Worm (Caenorhabditis elegans) whole organism, young adult: ENCODE data around the gene F31F4.1.
A peak's percentile ranks its signal among the peaks of the same experiment; 100 is the strongest.

ENCODE experiments used
- B0261.1 ChIP-seq: sonication (generic microtip); optimal IDR thresholded peaks from 2 replicates; lab custom pipeline; 2016; ENCODE audit warnings: mild to moderate bottlenecking, missing genetic modification characterization, moderate library complexity, missing compliant biosample characterization
- B0336.3 ChIP-seq: fragments of 200-800 bp; sonication (Bioruptor generic); IDR thresholded peaks from 2 replicates; pipeline ENCODE4 v1.3.6; 2022; ENCODE audit warnings: missing genetic modification characterization, missing compliant biosample characterization
- F22D6.2 ChIP-seq: sonication (generic microtip); optimal IDR thresholded peaks from 2 replicates; lab custom pipeline; 2016; ENCODE audit warnings: mild to moderate bottlenecking, missing genetic modification characterization, missing compliant biosample characterization
- F33H1.4 ChIP-seq: fragments of 200-800 bp; sonication (Bioruptor generic); IDR thresholded peaks from 2 replicates; pipeline ENCODE4 v1.3.6; 2022; ENCODE audit warnings: missing genetic modification reagents, missing genetic modification characterization, missing compliant biosample characterization
- F55B11.4 ChIP-seq: sonication (generic microtip); optimal IDR thresholded peaks from 2 replicates; lab custom pipeline; 2016; ENCODE audit warnings: missing compliant biosample characterization, missing genetic modification characterization, borderline replicate concordance; ENCODE audit not compliant: insufficient read depth
- K11D2.4 ChIP-seq: fragments of 200-800 bp; sonication (Bioruptor generic); IDR thresholded peaks from 2 replicates; pipeline ENCODE4 v1.3.6; 2022; ENCODE audit warnings: missing genetic modification reagents, missing genetic modification characterization, missing compliant biosample characterization
- T26A5.8 ChIP-seq: sonication (generic microtip); optimal IDR thresholded peaks from 2 replicates; lab custom pipeline; 2016; ENCODE audit warnings: missing genetic modification characterization, missing compliant biosample characterization
- Y53F4B.3 ChIP-seq: fragments of 200-800 bp; sonication (Bioruptor generic); IDR thresholded peaks from 2 replicates; pipeline ENCODE4 v1.3.6; 2022; ENCODE audit warnings: missing genetic modification reagents, missing genetic modification characterization, missing compliant biosample characterization
- ama-1 ChIP-seq, 3 experiments: fragments of 150-350 bp in 1 of 3; sonication (generic microtip) in 2 of 3; optimal IDR thresholded peaks; 2 replicates each; lab custom pipeline; 2014 to 2018; ENCODE audit warnings: missing biosample characterization in 2 of 3, missing genetic modification characterization in 2 of 3, missing genetic modification reagents in 2 of 3
- aptf-2 ChIP-seq: fragments of 200-800 bp; sonication (Bioruptor generic); conservative IDR thresholded peaks from 2 replicates; pipeline ENCODE4 v1.3.6; 2022; ENCODE audit warnings: missing genetic modification reagents, missing genetic modification characterization, missing compliant biosample characterization
- attf-5 ChIP-seq: fragments of 200-800 bp; sonication (Bioruptor generic); optimal IDR thresholded peaks from 2 replicates; lab custom pipeline; 2018; ENCODE audit warnings: mild to moderate bottlenecking, missing genetic modification characterization, missing compliant biosample characterization
- bed-2 ChIP-seq: fragments of 200-800 bp; sonication (Bioruptor generic); IDR thresholded peaks from 2 replicates; pipeline ENCODE4 v1.3.6; 2022; ENCODE audit warnings: missing genetic modification reagents, missing genetic modification characterization, missing compliant biosample characterization
- cebp-1 ChIP-seq, 2 experiments: fragments of 200-800 bp in 1 of 2; sonication (Bioruptor generic) in 1 of 2; sonication (generic microtip) in 1 of 2; IDR thresholded peaks in 1 of 2; optimal IDR thresholded peaks in 1 of 2; 2 replicates each; pipeline versions ENCODE4 v1.3.6 to Lab custom; 2017 to 2022; ENCODE audit warnings: missing compliant biosample characterization in 2 of 2, missing genetic modification characterization in 2 of 2, mild to moderate bottlenecking in 1 of 2, missing genetic modification reagents in 1 of 2, moderate library complexity in 1 of 2
- ceh-27 ChIP-seq: fragments of 200-800 bp; sonication (Bioruptor generic); optimal IDR thresholded peaks from 2 replicates; lab custom pipeline; 2018; ENCODE audit warnings: mild to moderate bottlenecking, missing genetic modification characterization, moderate library complexity, missing compliant biosample characterization
- dox-1 ChIP-seq: fragments of 200-800 bp; sonication (Bioruptor generic); IDR thresholded peaks from 2 replicates; pipeline ENCODE4 v1.3.6; 2022; ENCODE audit warnings: missing genetic modification reagents, missing genetic modification characterization, missing compliant biosample characterization
- dpff-1 ChIP-seq: sonication (generic microtip); optimal IDR thresholded peaks from 2 replicates; lab custom pipeline; 2017; ENCODE audit warnings: mild to moderate bottlenecking, missing genetic modification characterization, missing compliant biosample characterization
- gei-17 ChIP-seq: fragments of 200-800 bp; sonication (Bioruptor generic); optimal IDR thresholded peaks from 2 replicates; lab custom pipeline; 2018; ENCODE audit warnings: mild to moderate bottlenecking, missing genetic modification characterization, missing compliant biosample characterization
- him-1 ChIP-seq: sonication (generic microtip); optimal IDR thresholded peaks from 2 replicates; lab custom pipeline; 2016; ENCODE audit warnings: missing genotype, missing genetic modification reagents, missing genetic modification characterization, missing compliant biosample characterization
- hmg-1.2 ChIP-seq: fragments of 200-800 bp; sonication (Bioruptor generic); IDR thresholded peaks from 2 replicates; pipeline ENCODE4 v1.3.6; 2022; ENCODE audit warnings: missing genetic modification reagents, missing genetic modification characterization, missing compliant biosample characterization
- hrde-1 ChIP-seq: sonication (generic microtip); optimal IDR thresholded peaks from 2 replicates; lab custom pipeline; 2016; ENCODE audit warnings: missing genetic modification characterization, mild to moderate bottlenecking, missing compliant biosample characterization, moderate library complexity, missing genotype, missing genetic modification reagents, borderline replicate concordance
- hsf-1 ChIP-seq: fragments of 200-800 bp; sonication (Bioruptor generic); IDR thresholded peaks from 2 replicates; pipeline ENCODE4 v1.3.6; 2022; ENCODE audit warnings: missing genetic modification reagents, missing genetic modification characterization, missing compliant biosample characterization
- let-607 ChIP-seq, 2 experiments: fragments of 200-800 bp in 1 of 2; sonication (Bioruptor generic) in 1 of 2; sonication (generic microtip) in 1 of 2; optimal IDR thresholded peaks; 2 replicates each; lab custom pipeline; 2016 to 2018; ENCODE audit warnings: mild to moderate bottlenecking in 2 of 2, missing compliant biosample characterization in 2 of 2, missing genetic modification characterization in 2 of 2, moderate library complexity in 2 of 2, missing genotype in 1 of 2
- lin-54 ChIP-seq: fragments of 200-800 bp; sonication (Bioruptor generic); optimal IDR thresholded peaks from 2 replicates; lab custom pipeline; 2018; ENCODE audit warnings: mild to moderate bottlenecking, missing genetic modification characterization, missing compliant biosample characterization
- lsl-1 ChIP-seq: fragments of 200-800 bp; sonication (Bioruptor generic); optimal IDR thresholded peaks from 2 replicates; lab custom pipeline; 2018; ENCODE audit warnings: mild to moderate bottlenecking, missing genetic modification characterization, moderate library complexity, missing compliant biosample characterization
- madf-3 ChIP-seq: fragments of 200-800 bp; sonication (Bioruptor generic); IDR thresholded peaks from 2 replicates; pipeline ENCODE4 v1.3.6; 2022; ENCODE audit warnings: missing genetic modification reagents, missing genetic modification characterization, missing compliant biosample characterization
- mxl-1 ChIP-seq: sonication (generic microtip); optimal IDR thresholded peaks from 2 replicates; lab custom pipeline; 2016; ENCODE audit warnings: missing genetic modification characterization, missing compliant biosample characterization
- nfyb-1 ChIP-seq: fragments of 200-800 bp; sonication (Bioruptor generic); IDR thresholded peaks from 2 replicates; pipeline ENCODE4 v1.3.6; 2022; ENCODE audit warnings: missing genetic modification reagents, missing genetic modification characterization, missing compliant biosample characterization
- nhr-80 ChIP-seq: sonication (generic microtip); optimal IDR thresholded peaks from 2 replicates; lab custom pipeline; 2016; ENCODE audit warnings: missing genetic modification characterization, missing compliant biosample characterization
- repo-1 ChIP-seq: sonication (generic microtip); optimal IDR thresholded peaks from 2 replicates; lab custom pipeline; 2017; ENCODE audit warnings: mild to moderate bottlenecking, missing genetic modification characterization, missing compliant biosample characterization
- snpc-1.1 ChIP-seq: sonication (generic microtip); optimal IDR thresholded peaks from 2 replicates; lab custom pipeline; 2017; ENCODE audit warnings: missing genetic modification characterization, mild to moderate bottlenecking, missing compliant biosample characterization, antibody characterized with exemption, moderate library complexity, missing genotype, missing genetic modification reagents; ENCODE audit not compliant: insufficient read depth
- snpc-4 ChIP-seq, 5 experiments: fragments of 150-350 bp in 1 of 5; sonication (generic microtip) in 4 of 5; optimal IDR thresholded peaks; 2 replicates each; lab custom pipeline; 2014 to 2018; ENCODE audit warnings: missing genetic modification characterization in 5 of 5, missing biosample characterization in 3 of 5, antibody characterized with exemption in 2 of 5, mild to moderate bottlenecking in 2 of 5, missing compliant biosample characterization in 2 of 5, missing genotype in 2 of 5, moderate library complexity in 2 of 5, missing genetic modification reagents in 1 of 5
- tbp1 ChIP-seq: fragments of 200-800 bp; sonication (Bioruptor generic); optimal IDR thresholded peaks from 2 replicates; lab custom pipeline; 2018; ENCODE audit warnings: mild to moderate bottlenecking, missing genetic modification characterization, missing compliant biosample characterization
- unc-130 ChIP-seq: sonication (generic microtip); optimal IDR thresholded peaks from 2 replicates; lab custom pipeline; 2016; ENCODE audit warnings: missing genetic modification reagents, missing genetic modification characterization, missing compliant biosample characterization
- unc-62 ChIP-seq: fragments of 150-350 bp; optimal IDR thresholded peaks from 2 replicates; lab custom pipeline; 2014; ENCODE audit warnings: missing biosample characterization, missing genetic modification reagents, missing genetic modification characterization
- ztf-28 ChIP-seq: fragments of 200-800 bp; sonication (Bioruptor generic); IDR thresholded peaks from 2 replicates; pipeline ENCODE4 v1.3.6; 2022; ENCODE audit warnings: missing genetic modification reagents, missing genetic modification characterization, missing compliant biosample characterization

Gene F31F4.1

ce11 chrV:683858-684257 is at the start of gene F31F4.1:
F31F4.1 (plus strand) TSS chrV:684060.
- TF ChIP-seq nhr-80 (peak; percentile 21), bed-2 (GFP tag; lab: Robert Waterston, UW) (no peak)

DNA sequence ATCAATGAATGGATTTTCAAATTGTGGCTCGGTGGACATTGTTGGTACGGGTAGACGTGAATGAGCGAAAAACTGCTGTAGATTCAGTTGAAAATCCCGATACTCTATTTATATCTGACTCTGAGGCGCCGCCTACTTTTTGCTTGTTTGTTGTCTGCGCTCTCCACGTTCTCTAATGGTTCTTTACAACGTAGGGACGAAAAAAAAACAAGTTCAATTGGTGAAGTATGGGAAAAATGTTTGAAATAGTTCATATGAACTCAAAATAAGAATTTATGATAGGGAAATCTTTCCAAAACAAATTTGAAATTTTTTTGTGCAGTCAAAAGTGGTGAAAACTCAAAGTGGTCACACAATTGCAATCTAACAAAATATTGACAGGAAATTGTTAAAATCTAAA is 49.0 kb upstream of the F31F4.1 start, which contains the start of gene F48G7.10:
F48G7.10 (minus strand) TSS at position 101 of the 400 bp plus-strand sequence.
- no peak for TF ChIP-seq B0336.3
- no peak for TF ChIP-seq mxl-1
- no peak for TF ChIP-seq unc-130
- TF ChIP-seq dox-1 (GFP tag; lab: Robert Waterston, UW) = no peak
- no peak for TF ChIP-seq let-607 (tag; optimal IDR thresholded peaks at IDR 0.05; lab: Kevin White, UChicago)
- no peak for TF ChIP-seq ztf-28 (GFP tag; lab: Robert Waterston, UW)
- no peak for TF ChIP-seq hmg-1.2 (GFP tag; lab: Robert Waterston, UW)
- no peak for TF ChIP-seq snpc-4 (GFP tag; optimal IDR thresholded peaks at IDR 0.05; lab: Kevin White, UChicago)
- TF ChIP-seq snpc-4 (tag; optimal IDR thresholded peaks at IDR 0.05; lab: Kevin White, UChicago) = no peak
- TF ChIP-seq T26A5.8 (tag; lab: Kevin White, UChicago) = no peak
- TF ChIP-seq ama-1 (optimal IDR thresholded peaks at IDR 0.05; lab: Kevin White, UChicago) = no peak
- TF ChIP-seq ama-1 (GFP tag; optimal IDR thresholded peaks at IDR 0.05; lab: Kevin White, UChicago) = no peak
- TF ChIP-seq F55B11.4 (tag; lab: Kevin White, UChicago) = no peak
- no peak for TF ChIP-seq gei-17
- TF ChIP-seq dpff-1 (tag; lab: Kevin White, UChicago) = no peak

- TF ChIP-seq lin-54 (no peak), repo-1 (tag; lab: Kevin White, UChicago) (no peak), snpc-4 (GFP tag; optimal IDR thresholded peaks at IDR 0.05; lab: Kevin White, UChicago) (no peak), snpc-4 (tag; optimal IDR thresholded peaks at IDR 0.05; lab: Kevin White, UChicago) (peak; percentile 66 to 91 (median 82)), tbp1 (GFP tag; lab: Kevin White, UChicago) (no peak), him-1 (tag; lab: Kevin White, UChicago) (no peak), Y53F4B.3 (no peak), madf-3 (no peak), dox-1 (GFP tag; lab: Robert Waterston, UW) (peak; percentile 63), aptf-2 (GFP tag; lab: Robert Waterston, UW) (no peak), ceh-27 (GFP tag; lab: Kevin White, UChicago) (peak; percentile 13), nfyb-1 (no peak), F22D6.2 (tag; lab: Kevin White, UChicago) (no peak), K11D2.4 (GFP tag; lab: Robert Waterston, UW) (no peak), hrde-1 (tag; lab: Kevin White, UChicago) (no peak), cebp-1 (GFP tag; IDR thresholded peaks at IDR 0.05; lab: Robert Waterston, UW) (peak; percentile 36; the same call in 1 of the 2 replicates), cebp-1 (tag; optimal IDR thresholded peaks at IDR 0.05; lab: Kevin White, UChicago) (peak; percentile 45), hsf-1 (GFP tag; lab: Robert Waterston, UW) (no peak), F33H1.4 (GFP tag; lab: Robert Waterston, UW) (no peak), hmg-1.2 (GFP tag; lab: Robert Waterston, UW) (no peak; the same call in 1 of the 2 replicates), B0261.1 (tag; lab: Kevin White, UChicago) (no peak), nhr-80 (peak; percentile 88), lsl-1 (no peak), attf-5 (GFP tag; lab: Kevin White, UChicago) (peak; percentile 71), snpc-1.1 (tag; lab: Kevin White, UChicago) (peak; percentile 18), unc-62 (GFP tag; lab: Kevin White, UChicago) (no peak)
Observed at ce11 chrV:635630-636029, 48.2 kb upstream of the F31F4.1 start.
